Fruit fly (Drosophila melanogaster) whole organism, embryonic: Measurements from ENCODE around the gene MsrA.
A peak's percentile ranks its signal among the peaks of the same experiment; 100 is the strongest.

Source experiments
- Bdp1 ChIP-seq: fragments of 200-800 bp; sonication (Bioruptor generic); optimal IDR thresholded peaks from 3 replicates; lab custom pipeline; 2016; ENCODE audit warnings: missing biosample characterization, missing genetic modification characterization
- CG10959 ChIP-seq: fragments of 200-800 bp; sonication (Bioruptor generic); IDR thresholded peaks from 2 replicates; pipeline ENCODE4 v1.3.6; 2022; ENCODE audit warnings: missing biosample characterization, missing genetic modification characterization
- CG11398 ChIP-seq: fragments of 200-800 bp; sonication (Bioruptor generic); optimal IDR thresholded peaks from 2 replicates; lab custom pipeline; 2016; ENCODE audit warnings: missing biosample characterization, missing genetic modification characterization
- CG14667 ChIP-seq: fragments of 200-800 bp; sonication (Bioruptor generic); IDR thresholded peaks from 2 replicates; pipeline ENCODE4 v1.3.6; 2022; ENCODE audit warnings: missing biosample characterization, missing genetic modification characterization
- CG14710 ChIP-seq: fragments of 200-800 bp; sonication (Bioruptor generic); optimal IDR thresholded peaks from 3 replicates; lab custom pipeline; 2019; ENCODE audit warnings: missing biosample characterization, mild to moderate bottlenecking, missing genetic modification characterization, moderate library complexity
- CG16863 ChIP-seq: fragments of 200-800 bp; sonication (Bioruptor generic); optimal IDR thresholded peaks from 3 replicates; lab custom pipeline; 2016; ENCODE audit warnings: missing biosample characterization, missing genetic modification characterization
- CG2875 ChIP-seq: fragments of 200-800 bp; sonication (Bioruptor generic); optimal IDR thresholded peaks from 2 replicates; lab custom pipeline; 2017; ENCODE audit warnings: missing biosample characterization, mild to moderate bottlenecking, missing genetic modification characterization, missing genetic modification reagents
- CG2889 ChIP-seq: fragments of 200-800 bp; sonication (Bioruptor generic); IDR thresholded peaks from 3 replicates; pipeline ENCODE4 v1.3.6; 2022; ENCODE audit warnings: missing biosample characterization, missing genetic modification characterization
- CG30020 ChIP-seq: fragments of 200-800 bp; optimal IDR thresholded peaks from 2 replicates; lab custom pipeline; 2019; ENCODE audit warnings: missing biosample characterization, mild to moderate bottlenecking, missing genetic modification characterization, moderate library complexity
- CG31365 ChIP-seq: fragments of 200-800 bp; sonication (Bioruptor generic); optimal IDR thresholded peaks from 2 replicates; lab custom pipeline; 2018; ENCODE audit warnings: missing biosample characterization, mild to moderate bottlenecking, missing genetic modification characterization
- CG4820 ChIP-seq: fragments of 200-800 bp; sonication (Bioruptor generic); optimal IDR thresholded peaks from 3 replicates; lab custom pipeline; 2016; ENCODE audit warnings: missing biosample characterization, missing genetic modification characterization
- CG6791 ChIP-seq: fragments of 200-800 bp; sonication (Bioruptor generic); IDR thresholded peaks from 3 replicates; pipeline ENCODE4 v1.3.6; 2022; ENCODE audit warnings: missing biosample characterization, missing genetic modification characterization; ENCODE audit not compliant: partially characterized antibody
- CG8281 ChIP-seq: fragments of 200-800 bp; sonication (Bioruptor generic); optimal IDR thresholded peaks from 2 replicates; lab custom pipeline; 2018; ENCODE audit warnings: missing biosample characterization, mild to moderate bottlenecking, missing genetic modification characterization, moderate library complexity
- CG8359 ChIP-seq: fragments of 200-800 bp; sonication (Bioruptor generic); optimal IDR thresholded peaks from 2 replicates; lab custom pipeline; 2017; ENCODE audit warnings: missing biosample characterization, mild to moderate bottlenecking, missing genetic modification characterization, borderline replicate concordance
- Doc2 ChIP-seq: fragments of 200-800 bp; sonication (Bioruptor generic); IDR thresholded peaks from 2 replicates; pipeline ENCODE4 v1.3.6; 2022; ENCODE audit warnings: missing biosample characterization, missing genetic modification characterization
- Fer3 ChIP-seq: fragments of 200-800 bp; sonication (Bioruptor generic); optimal IDR thresholded peaks from 2 replicates; lab custom pipeline; 2018; ENCODE audit warnings: missing biosample characterization, mild to moderate bottlenecking, missing genetic modification characterization, moderate library complexity
- GATAe ChIP-seq: fragments of 200-800 bp; sonication (Bioruptor generic); conservative IDR thresholded peaks from 2 replicates; pipeline ENCODE4 v1.3.6; 2022; ENCODE audit warnings: missing biosample characterization, missing genetic modification characterization
- Gug ChIP-seq: fragments of 200-800 bp; sonication (Bioruptor generic); IDR thresholded peaks from 4 replicates; pipeline ENCODE4 v1.3.6; 2022; ENCODE audit warnings: missing biosample characterization, missing genetic modification characterization
- HLH54F ChIP-seq: fragments of 200-800 bp; sonication (Bioruptor generic); optimal IDR thresholded peaks from 3 replicates; lab custom pipeline; 2016; ENCODE audit warnings: missing biosample characterization, missing genetic modification characterization
- HmgD ChIP-seq: fragments of 200-800 bp; sonication (Bioruptor generic); optimal IDR thresholded peaks from 3 replicates; lab custom pipeline; 2016; ENCODE audit warnings: missing biosample characterization, missing genetic modification characterization
- Hr39 ChIP-seq: fragments of >200 bp; optimal IDR thresholded peaks from 2 replicates; lab custom pipeline; 2017
- MTF-1 ChIP-seq: fragments of 200-800 bp; sonication (Bioruptor generic); optimal IDR thresholded peaks from 2 replicates; lab custom pipeline; 2018; ENCODE audit warnings: missing biosample characterization, mild to moderate bottlenecking, missing genetic modification characterization, borderline replicate concordance
- Med ChIP-seq: fragments of 200-800 bp; sonication (Bioruptor generic); peaks from one replicate; lab custom pipeline; 2016; ENCODE audit warnings: missing biosample characterization, missing genetic modification characterization, mild to moderate bottlenecking, inconsistent platforms, moderate library complexity
- NFAT ChIP-seq: fragments of 200-800 bp; sonication (Bioruptor generic); IDR thresholded peaks from 2 replicates; pipeline ENCODE4 v1.3.6; 2022; ENCODE audit warnings: missing biosample characterization, missing genetic modification characterization
- NK7.1 ChIP-seq: fragments of 200-800 bp; sonication (Bioruptor generic); optimal IDR thresholded peaks from 3 replicates; lab custom pipeline; 2016; ENCODE audit warnings: missing biosample characterization, missing genetic modification characterization
- NfI ChIP-seq: fragments of 200-800 bp; sonication (Bioruptor generic); optimal IDR thresholded peaks from 3 replicates; lab custom pipeline; 2018; ENCODE audit warnings: missing biosample characterization, mild to moderate bottlenecking, missing genetic modification characterization, moderate library complexity
- Oaz ChIP-seq: fragments of 200-800 bp; sonication (Bioruptor generic); IDR thresholded peaks from 2 replicates; pipeline ENCODE4 v1.3.6; 2022; ENCODE audit warnings: missing biosample characterization, missing genetic modification characterization
- Opbp ChIP-seq: fragments of 200-800 bp; sonication (Bioruptor generic); IDR thresholded peaks from 3 replicates; pipeline ENCODE4 v1.3.6; 2022; ENCODE audit warnings: missing biosample characterization, missing genetic modification characterization; ENCODE audit not compliant: partially characterized antibody
- Rfx ChIP-seq: fragments of 200-800 bp; sonication (Bioruptor generic); IDR thresholded peaks from 2 replicates; pipeline ENCODE4 v1.3.6; 2022; ENCODE audit warnings: missing biosample characterization, missing genetic modification characterization
- Sox100B ChIP-seq: fragments of 200-800 bp; sonication (Bioruptor generic); optimal IDR thresholded peaks from 3 replicates; lab custom pipeline; 2018; ENCODE audit warnings: missing biosample characterization, mild to moderate bottlenecking, missing genetic modification characterization
- TFAM ChIP-seq: fragments of 200-800 bp; sonication (Bioruptor generic); optimal IDR thresholded peaks from 2 replicates; lab custom pipeline; 2017; ENCODE audit warnings: missing biosample characterization, missing genetic modification characterization, inconsistent platforms
- aop ChIP-seq: fragments of 200-800 bp; sonication (Bioruptor generic); IDR thresholded peaks from 2 replicates; pipeline ENCODE4 v1.3.6; 2022; ENCODE audit warnings: missing biosample characterization, missing genetic modification characterization
- ara ChIP-seq: fragments of 200-800 bp; sonication (Bioruptor generic); IDR thresholded peaks from 2 replicates; pipeline ENCODE4 v1.3.6; 2022; ENCODE audit warnings: missing biosample characterization, missing genetic modification characterization
- bowl ChIP-seq: fragments of 200-800 bp; sonication (Bioruptor generic); IDR thresholded peaks from 2 replicates; pipeline ENCODE4 v1.3.6; 2022; ENCODE audit warnings: missing biosample characterization, missing genetic modification characterization
- ci ChIP-seq: fragments of 200-800 bp; sonication (Bioruptor generic); IDR thresholded peaks from 3 replicates; pipeline ENCODE4 v1.3.6; 2022; ENCODE audit warnings: missing biosample characterization, missing genetic modification characterization
- emc ChIP-seq: fragments of 200-800 bp; sonication (Bioruptor generic); optimal IDR thresholded peaks from 2 replicates; lab custom pipeline; 2016; ENCODE audit warnings: missing biosample characterization, missing genetic modification characterization
- ewg ChIP-seq: fragments of 200-800 bp; sonication (Bioruptor generic); optimal IDR thresholded peaks from 3 replicates; lab custom pipeline; 2017; ENCODE audit warnings: mild to moderate bottlenecking, missing biosample characterization, missing genetic modification reagents, missing genetic modification characterization
- fd102C ChIP-seq: fragments of 200-800 bp; sonication (Bioruptor generic); optimal IDR thresholded peaks from 2 replicates; lab custom pipeline; 2018; ENCODE audit warnings: missing biosample characterization, mild to moderate bottlenecking, missing genetic modification characterization, moderate library complexity
- ftz-f1 ChIP-seq: fragments of 200-800 bp; sonication (Bioruptor generic); optimal IDR thresholded peaks from 2 replicates; lab custom pipeline; 2016; ENCODE audit warnings: missing biosample characterization, missing genetic modification characterization
- gsb ChIP-seq: fragments of 200-800 bp; sonication (Bioruptor generic); IDR thresholded peaks from 2 replicates; pipeline ENCODE4 v1.3.6; 2022; ENCODE audit warnings: missing biosample characterization, missing genetic modification characterization
- ind ChIP-seq: fragments of 200-800 bp; sonication (Bioruptor generic); optimal IDR thresholded peaks from 3 replicates; lab custom pipeline; 2016; ENCODE audit warnings: missing biosample characterization, missing genetic modification characterization
- lbe ChIP-seq: fragments of 200-800 bp; sonication (Bioruptor generic); optimal IDR thresholded peaks from 2 replicates; lab custom pipeline; 2016; ENCODE audit warnings: missing biosample characterization, mild to moderate bottlenecking, missing genetic modification characterization
- lilli ChIP-seq: fragments of 200-800 bp; sonication (Bioruptor generic); optimal IDR thresholded peaks from 3 replicates; lab custom pipeline; 2016; ENCODE audit warnings: missing biosample characterization, missing genetic modification characterization
- lola ChIP-seq, 3 experiments: fragments of >200 bp in 2 of 3; fragments of 200-800 bp in 1 of 3; sonication (Bioruptor generic) in 1 of 3; optimal IDR thresholded peaks; 2 replicates each; lab custom pipeline; 2017 to 2019; ENCODE audit warnings: missing biosample characterization in 3 of 3, missing genetic modification characterization in 3 of 3, mild to moderate bottlenecking in 1 of 3, moderate library complexity in 1 of 3
- pum ChIP-seq: fragments of 200-800 bp; sonication (Bioruptor generic); optimal IDR thresholded peaks from 2 replicates; lab custom pipeline; 2016; ENCODE audit warnings: missing biosample characterization, missing genetic modification characterization
- scrt ChIP-seq: fragments of 200-800 bp; sonication (Bioruptor generic); optimal IDR thresholded peaks from 2 replicates; lab custom pipeline; 2018; ENCODE audit warnings: missing biosample characterization, mild to moderate bottlenecking, missing genetic modification characterization, moderate library complexity
- sd ChIP-seq: fragments of 200-800 bp; sonication (Bioruptor generic); optimal IDR thresholded peaks from 3 replicates; lab custom pipeline; 2018; ENCODE audit warnings: missing biosample characterization, mild to moderate bottlenecking, missing genetic modification characterization, moderate library complexity
- sqz ChIP-seq: fragments of 200-800 bp; sonication (Bioruptor generic); optimal IDR thresholded peaks from 3 replicates; lab custom pipeline; 2018; ENCODE audit warnings: missing biosample characterization, mild to moderate bottlenecking, missing genetic modification characterization
- tap ChIP-seq: fragments of 200-800 bp; optimal IDR thresholded peaks from 3 replicates; lab custom pipeline; 2019; ENCODE audit warnings: missing biosample characterization, mild to moderate bottlenecking, missing genetic modification characterization, moderate library complexity
- zfh1 ChIP-seq: fragments of 200-800 bp; sonication (Bioruptor generic); IDR thresholded peaks from 3 replicates; pipeline ENCODE4 v1.3.6; 2022; ENCODE audit warnings: missing biosample characterization, missing genetic modification characterization

The MsrA gene

dm6 chr3L:15537916-15538581 lies 27.2 kb downstream of the MsrA start (continued):
- peak; percentile 63 for TF ChIP-seq CG4820 (GFP tag; lab: Kevin White, UChicago)
- TF ChIP-seq CG10959 (GFP tag; lab: Robert Waterston, UW): no peak
- TF ChIP-seq lbe (GFP tag; lab: Kevin White, UChicago): no peak
- no peak for TF ChIP-seq emc
- TF ChIP-seq Gug (GFP tag; lab: Robert Waterston, UW): 0 out of 4 replicates have a peak, but pooled peaks have one; percentile 14
- peak; percentile 33 for TF ChIP-seq tap (tag; lab: Kevin White, UChicago)
- peak; percentile 50 for TF ChIP-seq ewg (GFP tag; lab: Kevin White, UChicago)
- peak in 1 of 3 experiments; percentile 76 for TF ChIP-seq lola (GFP tag; optimal IDR thresholded peaks at IDR 0.05; lab: Kevin White, UChicago)
- TF ChIP-seq Bdp1 (GFP tag; lab: Kevin White, UChicago): peak; percentile 24
- no peak for TF ChIP-seq Doc2 (GFP tag; lab: Robert Waterston, UW)
- TF ChIP-seq Rfx: peak; percentile 59
- peak; percentile 46 for TF ChIP-seq pum (GFP tag; lab: Kevin White, UChicago)
- no peak for TF ChIP-seq CG2889
- TF ChIP-seq CG2875 (GFP tag; lab: Kevin White, UChicago): peak; percentile 50
- TF ChIP-seq TFAM (GFP tag; lab: Kevin White, UChicago): no peak
- no peak for TF ChIP-seq aop (GFP tag; lab: Robert Waterston, UW)
- TF ChIP-seq Opbp (GFP tag; lab: Robert Waterston, UW): no peak
- TF ChIP-seq scrt (GFP tag; lab: Kevin White, UChicago): peak; percentile 49
- TF ChIP-seq MTF-1 (GFP tag; lab: Kevin White, UChicago): no peak
- TF ChIP-seq NK7.1 (GFP tag; lab: Kevin White, UChicago): peak; percentile 15
- TF ChIP-seq lilli (GFP tag; lab: Kevin White, UChicago): peak; percentile 63
- no peak for TF ChIP-seq Hr39 (lab: Kevin White, UChicago)
- no peak for TF ChIP-seq ci (GFP tag; lab: Robert Waterston, UW)
- TF ChIP-seq CG8359 (GFP tag; lab: Kevin White, UChicago): peak; percentile 41
- no peak for TF ChIP-seq gsb (GFP tag; lab: Robert Waterston, UW)
- peak; percentile 75 for TF ChIP-seq Sox100B (GFP tag; lab: Kevin White, UChicago)
- peak; percentile 70 for TF ChIP-seq CG14710 (tag; lab: Kevin White, UChicago)
- TF ChIP-seq ftz-f1 (GFP tag; lab: Kevin White, UChicago): no peak
- no peak for TF ChIP-seq CG6791 (GFP tag; lab: Robert Waterston, UW)
- no peak for TF ChIP-seq NFAT (GFP tag; lab: Robert Waterston, UW)
- TF ChIP-seq CG8281 (tag; lab: Kevin White, UChicago): peak; percentile 49
- no peak for TF ChIP-seq CG14667
- TF ChIP-seq ind: peak; percentile 64
- TF ChIP-seq zfh1 (GFP tag; lab: Robert Waterston, UW): no peak
- TF ChIP-seq CG30020 (tag; lab: Kevin White, UChicago): no peak
- peak; percentile 42; the same call in 1 of the 2 replicates for TF ChIP-seq ara (GFP tag; lab: Robert Waterston, UW)
- no peak for TF ChIP-seq GATAe (GFP tag; lab: Robert Waterston, UW)
- no peak for TF ChIP-seq CG31365 (tag; lab: Kevin White, UChicago)
- no peak for TF ChIP-seq Oaz (GFP tag; lab: Robert Waterston, UW)
- TF ChIP-seq HLH54F (GFP tag; lab: Kevin White, UChicago): peak; percentile 10
- peak; percentile 47 for TF ChIP-seq CG16863 (GFP tag; lab: Kevin White, UChicago)
- peak; percentile 4 for TF ChIP-seq sd (tag; lab: Kevin White, UChicago)
- TF ChIP-seq sqz (GFP tag; lab: Kevin White, UChicago): peak; percentile 32
- TF ChIP-seq Med: peak; percentile 42
- TF ChIP-seq HmgD (GFP tag; lab: Kevin White, UChicago): no peak
- TF ChIP-seq Fer3 (tag; lab: Kevin White, UChicago): peak; percentile 54
- TF ChIP-seq NfI (GFP tag; lab: Kevin White, UChicago): peak; percentile 32
- no peak for TF ChIP-seq fd102C (GFP tag; lab: Kevin White, UChicago)
- TF ChIP-seq bowl (GFP tag; lab: Robert Waterston, UW): no peak
- TF ChIP-seq CG11398 (GFP tag; lab: Kevin White, UChicago): peak; percentile 1
